Worm (Caenorhabditis elegans): ENCODE results near the gene K08B5.2.

Gene K08B5.2

DNA sequence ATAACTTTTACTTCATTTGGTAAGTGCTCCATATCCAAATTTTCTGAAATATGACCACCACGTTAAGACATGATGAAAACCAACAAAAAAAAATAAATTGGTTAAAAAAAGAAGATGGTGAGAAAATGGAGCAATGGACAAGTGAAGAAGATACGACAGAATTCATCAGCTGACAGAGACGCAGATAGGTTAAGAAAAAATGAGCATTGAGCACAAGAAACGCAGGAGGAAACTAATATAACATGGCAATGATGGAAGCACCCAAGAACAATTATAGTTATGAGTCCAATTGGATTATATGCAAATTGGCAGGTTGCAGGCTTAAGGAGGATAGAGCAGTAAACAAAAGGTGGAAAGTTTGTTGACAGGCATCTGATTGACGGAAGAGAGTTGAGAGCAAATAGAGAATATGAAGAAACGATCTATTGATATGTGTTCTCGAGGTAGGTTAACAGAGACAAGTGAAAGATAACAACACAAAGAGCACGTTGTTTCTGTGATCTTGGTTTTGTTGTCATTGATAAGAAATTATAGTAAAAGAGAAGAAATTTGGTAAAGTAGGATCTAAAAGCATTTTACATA, at the start of gene K08B5.2:
TSS of gene K08B5.2 (minus strand) at position 43 of the 582 bp plus-strand sequence.
- TF ChIP-seq cog-1 (tag; optimal IDR thresholded peaks at IDR 0.05), result no peak
- TF ChIP-seq ztf-29 (GFP tag; IDR thresholded peaks at IDR 0.05), result no peak
- TF ChIP-seq ref-1 (GFP tag; conservative IDR thresholded peaks at IDR 0.05), result no peak
- no peak for TF ChIP-seq T22C8.4 (GFP tag; IDR thresholded peaks at IDR 0.05)
- TF ChIP-seq ztf-23 (GFP tag; IDR thresholded peaks at IDR 0.05), result no peak
- TF ChIP-seq tab-1 (GFP tag; IDR thresholded peaks at IDR 0.05), result no peak
- TF ChIP-seq med-1 (GFP tag; optimal IDR thresholded peaks at IDR 0.05; ENCODE audit: insufficient read depth), result no peak

DNA sequence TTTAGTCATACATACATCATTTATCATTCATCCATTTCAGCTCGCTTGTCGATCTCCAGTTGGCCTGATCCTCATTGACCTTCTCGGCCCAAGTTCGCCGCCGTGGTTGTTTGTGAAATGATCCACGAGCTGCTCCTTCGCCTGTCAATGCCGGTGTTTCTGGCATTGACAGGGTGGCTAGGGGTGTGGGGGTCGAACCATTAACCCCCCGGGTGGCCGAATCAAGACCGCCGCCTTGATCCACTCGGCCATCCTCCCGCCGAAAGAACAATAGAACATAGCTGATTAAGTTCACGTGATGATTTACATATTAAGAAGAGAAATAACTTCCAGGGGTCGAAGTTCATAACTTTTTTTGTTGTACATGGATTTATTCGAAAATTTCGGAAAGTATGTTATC, 48.8 kb upstream of the K08B5.2 start, which contains the start of gene F59C12.4:
TSS of gene F59C12.4 (minus strand) at position 166 of the 400 bp plus-strand sequence.
- peak; percentile 9 for TF ChIP-seq cog-1 (tag; optimal IDR thresholded peaks at IDR 0.05)
- peak; percentile 36; the same call in 1 of the 2 replicates for TF ChIP-seq T22C8.4 (GFP tag; IDR thresholded peaks at IDR 0.05)
- TF ChIP-seq flt-1 (GFP tag; IDR thresholded peaks at IDR 0.05), result peak; percentile 87
- peak; percentile 75 for TF ChIP-seq tab-1 (GFP tag; IDR thresholded peaks at IDR 0.05)
- TF ChIP-seq ztf-23 (GFP tag; IDR thresholded peaks at IDR 0.05), result peak; percentile 79
- TF ChIP-seq ref-1 (GFP tag; conservative IDR thresholded peaks at IDR 0.05), result peak; percentile 56
- TF ChIP-seq med-1 (GFP tag; optimal IDR thresholded peaks at IDR 0.05; ENCODE audit: insufficient read depth), result no peak
- TF ChIP-seq ztf-29 (GFP tag; IDR thresholded peaks at IDR 0.05), result no peak
- no peak for TF ChIP-seq klf-2 (GFP tag; conservative IDR thresholded peaks at IDR 0.05)

DNA sequence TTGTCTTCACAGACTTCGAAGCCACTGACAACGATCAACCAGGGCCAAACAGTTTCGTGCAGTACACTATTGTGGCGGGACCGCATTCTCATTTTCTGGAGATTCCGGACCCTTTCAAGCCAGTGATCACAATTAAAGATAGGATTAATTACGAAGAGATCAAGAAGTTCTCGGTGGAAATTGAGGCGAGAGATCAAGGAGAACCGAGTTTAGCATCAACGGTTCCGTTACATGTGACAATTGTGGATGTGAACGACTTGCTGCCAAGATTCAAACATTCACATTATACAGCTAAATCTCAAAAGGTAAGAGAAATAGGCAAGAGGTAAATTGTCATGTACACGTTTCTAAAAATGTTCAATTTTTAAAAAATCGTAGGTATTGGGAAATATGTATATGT, 44.1 kb upstream of the K08B5.2 start:
- no peak for TF ChIP-seq tab-1 (GFP tag; IDR thresholded peaks at IDR 0.05)
- TF ChIP-seq flt-1 (GFP tag; IDR thresholded peaks at IDR 0.05), result no peak
- no peak for TF ChIP-seq ztf-29 (GFP tag; IDR thresholded peaks at IDR 0.05)
- no peak for TF ChIP-seq klf-2 (GFP tag; conservative IDR thresholded peaks at IDR 0.05)
- TF ChIP-seq ref-1 (GFP tag; conservative IDR thresholded peaks at IDR 0.05), result no peak
- no peak for TF ChIP-seq med-1 (GFP tag; optimal IDR thresholded peaks at IDR 0.05; ENCODE audit: insufficient read depth)
- TF ChIP-seq cog-1 (tag; optimal IDR thresholded peaks at IDR 0.05), result no peak
- TF ChIP-seq T22C8.4 (GFP tag; IDR thresholded peaks at IDR 0.05), result no peak
- TF ChIP-seq ztf-23 (GFP tag; IDR thresholded peaks at IDR 0.05), result no peak

DNA sequence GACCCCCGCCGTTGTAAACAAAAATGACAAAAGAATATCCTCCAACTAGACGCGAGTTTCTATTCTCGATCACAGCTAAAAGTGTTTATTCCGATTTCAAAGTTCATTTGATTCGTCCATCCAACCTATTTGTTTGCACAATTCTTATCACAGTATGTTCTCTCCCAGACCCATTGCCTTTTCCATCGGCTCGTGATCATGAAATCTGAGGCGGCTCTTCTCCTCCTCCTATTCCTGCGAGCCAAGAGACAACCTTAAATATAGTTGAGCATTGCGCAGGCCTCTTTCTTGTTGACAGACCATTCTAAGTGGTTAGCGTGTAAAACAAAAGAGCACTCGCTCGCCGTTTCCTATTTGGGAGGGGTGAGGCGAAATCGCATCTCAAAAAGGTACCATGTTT, 43.3 kb upstream of the K08B5.2 start:
- TF ChIP-seq T22C8.4 (GFP tag; IDR thresholded peaks at IDR 0.05), result no peak
- no peak for TF ChIP-seq klf-2 (GFP tag; conservative IDR thresholded peaks at IDR 0.05)
- TF ChIP-seq med-1 (GFP tag; optimal IDR thresholded peaks at IDR 0.05; ENCODE audit: insufficient read depth), result no peak
- no peak for TF ChIP-seq ztf-29 (GFP tag; IDR thresholded peaks at IDR 0.05)
- no peak for TF ChIP-seq flt-1 (GFP tag; IDR thresholded peaks at IDR 0.05)
- no peak for TF ChIP-seq ztf-23 (GFP tag; IDR thresholded peaks at IDR 0.05)
- TF ChIP-seq cog-1 (tag; optimal IDR thresholded peaks at IDR 0.05), result no peak
- no peak for TF ChIP-seq ref-1 (GFP tag; conservative IDR thresholded peaks at IDR 0.05)
- no peak for TF ChIP-seq tab-1 (GFP tag; IDR thresholded peaks at IDR 0.05)

DNA sequence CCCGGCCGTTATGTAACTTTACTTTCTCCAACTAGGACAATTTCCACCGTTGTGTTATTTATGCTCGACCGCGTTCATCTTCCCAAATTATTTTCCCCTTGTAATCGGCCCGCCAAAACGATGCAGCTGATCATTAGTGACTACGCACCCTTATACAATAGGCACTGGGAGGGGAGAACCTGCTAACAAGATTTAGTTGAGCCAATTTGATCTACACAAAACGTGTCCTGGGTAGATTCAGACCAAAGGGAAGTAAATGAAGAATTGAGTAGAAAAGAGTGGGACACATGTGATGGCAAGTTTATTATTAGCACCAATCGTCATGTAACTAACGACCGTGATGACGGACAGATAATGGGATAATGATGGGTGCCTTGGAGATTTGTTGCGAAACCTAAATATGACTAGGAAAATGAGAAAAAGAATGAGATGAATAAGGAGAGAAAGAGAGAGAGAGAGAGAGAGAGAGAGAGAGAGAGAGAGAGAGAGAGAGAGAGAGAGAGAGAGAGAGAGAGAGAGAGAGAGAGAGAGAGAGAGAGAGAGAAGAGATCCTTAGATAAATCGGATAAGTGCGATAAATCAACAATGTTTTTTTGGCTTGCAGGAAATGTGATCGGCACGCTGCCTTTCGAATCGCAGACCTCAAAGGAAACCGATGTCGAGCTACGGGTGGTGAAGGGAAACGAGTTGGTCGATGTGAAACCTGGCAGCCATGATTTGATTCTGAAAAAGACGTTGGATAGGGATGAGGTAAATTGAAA, 42.0 kb upstream of the K08B5.2 start:
- TF ChIP-seq cog-1 (tag; optimal IDR thresholded peaks at IDR 0.05) (no peak), med-1 (GFP tag; optimal IDR thresholded peaks at IDR 0.05; ENCODE audit: insufficient read depth) (no peak), ztf-23 (GFP tag; IDR thresholded peaks at IDR 0.05) (peak; percentile 64)

DNA sequence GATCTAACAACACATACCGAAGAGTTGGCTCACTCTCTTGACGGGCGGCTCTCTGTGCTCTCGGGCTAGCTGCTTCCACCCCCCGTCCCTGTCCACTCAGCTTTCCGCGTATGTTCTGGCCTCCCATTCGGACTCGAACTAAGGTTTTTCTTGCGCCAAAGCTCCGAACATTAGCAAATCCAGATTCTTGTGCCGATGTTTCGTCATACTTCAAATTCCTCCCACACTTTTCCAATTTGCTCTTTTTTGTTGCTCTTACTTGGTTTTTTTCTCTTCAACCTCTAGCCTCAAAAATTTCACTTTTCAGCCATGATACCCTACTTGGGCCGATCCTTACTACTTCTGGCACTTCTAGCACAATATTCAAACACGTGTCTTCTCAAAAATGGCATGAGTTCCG, 41.2 kb upstream of the K08B5.2 start, which contains the start of gene cdh-9:
TSS of gene cdh-9 (plus strand) at position 301 of the 400 bp plus-strand sequence.
- TF ChIP-seq T22C8.4 (GFP tag; IDR thresholded peaks at IDR 0.05) (no peak), cog-1 (tag; optimal IDR thresholded peaks at IDR 0.05) (no peak), klf-2 (GFP tag; conservative IDR thresholded peaks at IDR 0.05) (no peak), ztf-29 (GFP tag; IDR thresholded peaks at IDR 0.05) (no peak), ref-1 (GFP tag; conservative IDR thresholded peaks at IDR 0.05) (no peak), flt-1 (GFP tag; IDR thresholded peaks at IDR 0.05) (no peak), med-1 (GFP tag; optimal IDR thresholded peaks at IDR 0.05; ENCODE audit: insufficient read depth) (no peak), tab-1 (GFP tag; IDR thresholded peaks at IDR 0.05) (no peak), ztf-23 (GFP tag; IDR thresholded peaks at IDR 0.05) (no peak)

DNA sequence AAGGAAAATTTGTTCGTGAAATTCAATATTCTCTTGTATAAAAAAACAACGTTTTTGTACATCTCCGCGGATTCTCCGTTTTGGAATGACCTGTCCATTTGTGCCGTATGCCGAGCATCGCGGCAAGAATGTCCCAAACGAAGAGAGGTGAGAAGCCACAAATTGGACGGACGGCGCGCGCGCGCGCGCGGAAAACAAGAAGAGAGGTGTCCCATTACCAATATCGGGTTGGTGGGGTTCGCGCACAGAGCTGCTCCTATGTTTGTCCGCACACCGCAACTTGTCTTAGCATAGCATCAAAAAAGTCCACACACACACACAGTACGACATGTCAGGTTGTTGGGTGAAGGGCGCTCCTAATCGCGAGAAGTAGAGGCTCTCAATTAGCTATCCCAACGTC, 37.8 kb upstream of the K08B5.2 start:
- TF ChIP-seq klf-2 (GFP tag; conservative IDR thresholded peaks at IDR 0.05) (no peak), med-1 (GFP tag; optimal IDR thresholded peaks at IDR 0.05; ENCODE audit: insufficient read depth) (no peak), cog-1 (tag; optimal IDR thresholded peaks at IDR 0.05) (no peak), ztf-29 (GFP tag; IDR thresholded peaks at IDR 0.05) (no peak), ztf-23 (GFP tag; IDR thresholded peaks at IDR 0.05) (no peak), T22C8.4 (GFP tag; IDR thresholded peaks at IDR 0.05) (no peak), ref-1 (GFP tag; conservative IDR thresholded peaks at IDR 0.05) (no peak), flt-1 (GFP tag; IDR thresholded peaks at IDR 0.05) (no peak), tab-1 (GFP tag; IDR thresholded peaks at IDR 0.05) (no peak)

DNA sequence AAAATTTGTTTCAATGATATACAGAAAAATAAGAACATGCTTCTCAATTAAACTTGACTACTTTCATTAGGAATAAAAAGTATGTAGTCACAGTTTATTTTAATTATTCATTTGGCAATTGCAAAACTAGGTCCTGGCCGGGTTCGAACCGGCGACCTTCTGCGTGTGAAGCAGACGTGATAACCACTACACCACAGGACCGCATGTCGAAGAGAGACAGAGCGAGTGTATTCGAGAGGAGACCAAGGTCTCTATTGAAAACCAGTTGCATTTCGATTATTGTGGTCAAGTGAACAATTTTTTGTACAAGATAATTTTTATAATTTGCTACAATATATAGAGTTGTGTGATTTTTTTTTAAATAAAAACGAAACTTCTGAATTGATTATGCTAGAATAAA, 37.1 kb upstream of the K08B5.2 start:
- TF ChIP-seq ztf-23 (GFP tag; IDR thresholded peaks at IDR 0.05) (peak; percentile 88), cog-1 (tag; optimal IDR thresholded peaks at IDR 0.05) (peak; percentile 80), tab-1 (GFP tag; IDR thresholded peaks at IDR 0.05) (peak; percentile 85), ztf-29 (GFP tag; IDR thresholded peaks at IDR 0.05) (peak; percentile 76), ref-1 (GFP tag; conservative IDR thresholded peaks at IDR 0.05) (peak; percentile 74), T22C8.4 (GFP tag; IDR thresholded peaks at IDR 0.05) (peak; percentile 70), flt-1 (GFP tag; IDR thresholded peaks at IDR 0.05) (peak; percentile 91), med-1 (GFP tag; optimal IDR thresholded peaks at IDR 0.05; ENCODE audit: insufficient read depth) (peak; percentile 38), klf-2 (GFP tag; conservative IDR thresholded peaks at IDR 0.05) (peak; percentile 66; the same call in 1 of the 2 replicates)

DNA sequence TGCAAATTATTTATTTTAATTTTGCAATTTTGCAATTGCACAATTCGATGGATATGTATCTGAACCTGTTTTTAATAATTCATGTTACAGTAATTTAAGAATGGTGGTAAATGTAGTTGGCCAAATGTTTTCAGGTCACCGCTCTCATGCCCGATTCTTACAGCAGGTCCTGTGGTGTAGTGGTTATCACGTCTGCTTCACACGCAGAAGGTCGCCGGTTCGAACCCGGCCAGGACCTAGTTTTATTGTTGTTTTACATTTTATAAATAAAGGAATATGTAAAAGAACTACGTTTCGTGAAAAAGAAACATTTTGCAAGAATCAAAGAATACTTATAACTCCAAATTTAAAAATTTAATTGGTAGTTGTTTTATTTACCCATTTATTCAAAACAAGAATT, 36.5 kb upstream of the K08B5.2 start:
- TF ChIP-seq T22C8.4 (GFP tag; IDR thresholded peaks at IDR 0.05) (no peak), ref-1 (GFP tag; conservative IDR thresholded peaks at IDR 0.05) (no peak), ztf-29 (GFP tag; IDR thresholded peaks at IDR 0.05) (no peak), ztf-23 (GFP tag; IDR thresholded peaks at IDR 0.05) (no peak), med-1 (GFP tag; optimal IDR thresholded peaks at IDR 0.05; ENCODE audit: insufficient read depth) (no peak), cog-1 (tag; optimal IDR thresholded peaks at IDR 0.05) (no peak), tab-1 (GFP tag; IDR thresholded peaks at IDR 0.05) (no peak), flt-1 (GFP tag; IDR thresholded peaks at IDR 0.05) (no peak)
